Worm (Caenorhabditis elegans): Measurements from ENCODE around the gene acp-4.

Gene acp-4

DNA sequence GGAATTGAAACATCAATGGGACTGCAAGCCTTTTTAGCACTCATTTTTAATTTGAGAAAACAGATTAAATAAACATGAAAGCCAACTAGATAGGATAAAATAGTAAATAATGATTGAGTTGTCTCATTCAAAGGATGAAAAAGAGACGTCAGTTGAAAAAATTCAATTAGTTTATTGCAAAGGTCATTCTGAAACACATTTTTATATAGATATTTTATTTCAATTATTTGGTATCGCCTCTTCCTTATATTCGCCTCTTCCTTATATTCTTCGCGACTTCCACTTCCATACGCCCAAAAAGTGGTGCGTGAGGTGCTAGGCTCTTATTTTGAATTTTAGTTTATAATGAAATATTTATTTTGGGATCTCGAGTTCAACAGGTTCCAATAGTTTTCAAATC, at the start of gene acp-4:
acp-4 (minus strand) TSS at position 101 of the 400 bp plus-strand sequence.
- no peak for TF ChIP-seq ets-7 (tag; optimal IDR thresholded peaks at IDR 0.05)
- TF ChIP-seq ama-1 (optimal IDR thresholded peaks at IDR 0.05), result no peak
- TF ChIP-seq ceh-13 (GFP tag; optimal IDR thresholded peaks at IDR 0.05), result no peak

DNA sequence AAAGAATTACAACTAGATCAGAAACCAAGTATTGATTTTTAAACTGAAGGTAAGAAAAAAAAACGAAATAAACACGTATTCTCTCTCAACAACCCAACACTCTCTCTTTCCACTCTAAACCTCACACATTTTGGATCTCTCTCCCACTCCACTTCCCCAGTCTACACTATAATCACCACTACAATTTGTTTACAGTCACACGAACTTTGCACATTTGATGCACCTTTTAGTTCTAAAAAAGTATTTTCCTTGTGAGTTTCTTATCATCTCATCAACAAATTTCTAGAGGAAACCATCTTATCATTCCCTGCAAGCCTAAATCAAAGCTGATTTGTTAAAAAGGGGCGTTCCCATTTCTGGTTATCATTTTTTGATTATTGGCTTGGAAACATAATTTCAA, 49.6 kb upstream of the acp-4 start:
- TF ChIP-seq flt-1 (GFP tag; IDR thresholded peaks at IDR 0.05) (no peak), hmbx-1 (tag; optimal IDR thresholded peaks at IDR 0.05) (no peak), B0310.2 (tag; optimal IDR thresholded peaks at IDR 0.05) (no peak), tra-4 (tag; optimal IDR thresholded peaks at IDR 0.05) (no peak), ama-1 (optimal IDR thresholded peaks at IDR 0.05) (no peak), pes-1 (GFP tag; IDR thresholded peaks at IDR 0.05) (no peak), aly-1 (tag; optimal IDR thresholded peaks at IDR 0.05) (no peak), scrt-1 (GFP tag; IDR thresholded peaks at IDR 0.05) (no peak), tbx-37 (GFP tag; conservative IDR thresholded peaks at IDR 0.05) (no peak), ceh-13 (GFP tag; optimal IDR thresholded peaks at IDR 0.05) (no peak), F13C5.2 (tag; optimal IDR thresholded peaks at IDR 0.05) (no peak), hmg-4 (GFP tag; optimal IDR thresholded peaks at IDR 0.05) (no peak), hnd-1 (tag; optimal IDR thresholded peaks at IDR 0.05) (no peak), tbx-11 (GFP tag; IDR thresholded peaks at IDR 0.05) (no peak), ets-7 (tag; optimal IDR thresholded peaks at IDR 0.05) (no peak), ceh-36 (tag; optimal IDR thresholded peaks at IDR 0.05) (no peak), sea-1 (GFP tag; conservative IDR thresholded peaks at IDR 0.05) (no peak)

DNA sequence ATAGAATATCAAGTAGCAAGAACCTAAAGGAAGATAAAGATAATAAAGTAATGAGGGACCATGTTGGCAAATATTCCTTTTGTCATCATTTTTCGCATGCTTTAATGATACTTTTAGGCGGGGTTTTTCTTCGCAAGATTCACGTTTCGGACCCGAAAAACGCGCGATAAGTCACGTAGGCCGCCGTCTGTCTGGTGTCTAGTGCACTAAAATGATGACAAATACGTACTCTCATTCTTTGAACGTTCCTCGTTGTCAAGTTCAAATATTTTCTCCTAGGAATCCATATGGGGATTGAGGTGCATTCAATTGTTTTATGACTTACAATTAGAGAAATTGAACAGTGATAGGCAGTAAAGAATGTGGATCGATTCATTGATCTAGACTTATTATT, 48.9 kb upstream of the acp-4 start, which contains the start of gene taap-1:
taap-1 (minus strand) TSS at position 79 of the 394 bp plus-strand sequence.
- TF ChIP-seq sea-1 (GFP tag; conservative IDR thresholded peaks at IDR 0.05), result no peak
- TF ChIP-seq tbx-11 (GFP tag; IDR thresholded peaks at IDR 0.05), result no peak
- TF ChIP-seq scrt-1 (GFP tag; IDR thresholded peaks at IDR 0.05), result no peak
- TF ChIP-seq aly-1 (tag; optimal IDR thresholded peaks at IDR 0.05), result no peak
- no peak for TF ChIP-seq pes-1 (GFP tag; IDR thresholded peaks at IDR 0.05)
- no peak for TF ChIP-seq flt-1 (GFP tag; IDR thresholded peaks at IDR 0.05)
- no peak for TF ChIP-seq B0310.2 (tag; optimal IDR thresholded peaks at IDR 0.05)
- TF ChIP-seq ceh-13 (GFP tag; optimal IDR thresholded peaks at IDR 0.05), result no peak
- TF ChIP-seq ama-1 (optimal IDR thresholded peaks at IDR 0.05), result no peak
- no peak for TF ChIP-seq hnd-1 (tag; optimal IDR thresholded peaks at IDR 0.05)
- TF ChIP-seq hmbx-1 (tag; optimal IDR thresholded peaks at IDR 0.05), result no peak
- TF ChIP-seq ceh-36 (tag; optimal IDR thresholded peaks at IDR 0.05), result no peak
- no peak for TF ChIP-seq F13C5.2 (tag; optimal IDR thresholded peaks at IDR 0.05)
- no peak for TF ChIP-seq tbx-37 (GFP tag; conservative IDR thresholded peaks at IDR 0.05)
- TF ChIP-seq tra-4 (tag; optimal IDR thresholded peaks at IDR 0.05), result no peak
- no peak for TF ChIP-seq hmg-4 (GFP tag; optimal IDR thresholded peaks at IDR 0.05)
- TF ChIP-seq ets-7 (tag; optimal IDR thresholded peaks at IDR 0.05), result no peak

DNA sequence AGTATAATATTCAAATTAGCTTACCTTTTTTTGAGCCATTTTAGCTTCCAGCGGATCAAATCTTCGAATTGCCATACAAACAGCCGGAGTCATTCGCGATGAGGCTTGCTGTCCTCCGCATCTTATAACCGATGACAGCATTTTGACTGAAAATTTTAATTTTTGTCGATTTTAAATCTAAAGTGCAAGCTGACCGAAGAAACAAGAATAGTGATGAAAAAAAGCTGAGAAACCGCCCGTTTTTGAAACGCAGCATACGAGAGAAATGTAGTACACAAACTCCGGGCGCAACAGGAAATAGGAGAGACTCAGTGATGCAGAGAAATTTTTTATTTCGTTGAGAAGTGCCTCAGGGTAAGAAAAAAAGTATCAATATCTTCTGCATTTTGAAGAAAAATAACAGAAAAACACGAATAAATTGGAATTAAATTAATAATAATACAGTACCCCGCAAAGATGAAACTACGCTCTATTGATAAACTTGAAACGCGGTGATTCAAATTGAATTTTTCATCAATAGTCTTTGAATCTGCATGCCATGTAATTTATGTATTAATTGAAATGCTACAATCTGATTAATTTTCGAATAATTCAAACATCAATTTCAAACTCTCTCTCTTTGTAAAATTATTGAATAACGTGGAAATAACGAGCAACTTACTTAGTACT, 48.4 kb upstream of the acp-4 start:
- TF ChIP-seq tra-4 (tag; optimal IDR thresholded peaks at IDR 0.05) (no peak), hnd-1 (tag; optimal IDR thresholded peaks at IDR 0.05) (no peak), ceh-13 (GFP tag; optimal IDR thresholded peaks at IDR 0.05) (no peak), hmbx-1 (tag; optimal IDR thresholded peaks at IDR 0.05) (no peak), aly-1 (tag; optimal IDR thresholded peaks at IDR 0.05) (no peak), tbx-11 (GFP tag; IDR thresholded peaks at IDR 0.05) (no peak)

DNA sequence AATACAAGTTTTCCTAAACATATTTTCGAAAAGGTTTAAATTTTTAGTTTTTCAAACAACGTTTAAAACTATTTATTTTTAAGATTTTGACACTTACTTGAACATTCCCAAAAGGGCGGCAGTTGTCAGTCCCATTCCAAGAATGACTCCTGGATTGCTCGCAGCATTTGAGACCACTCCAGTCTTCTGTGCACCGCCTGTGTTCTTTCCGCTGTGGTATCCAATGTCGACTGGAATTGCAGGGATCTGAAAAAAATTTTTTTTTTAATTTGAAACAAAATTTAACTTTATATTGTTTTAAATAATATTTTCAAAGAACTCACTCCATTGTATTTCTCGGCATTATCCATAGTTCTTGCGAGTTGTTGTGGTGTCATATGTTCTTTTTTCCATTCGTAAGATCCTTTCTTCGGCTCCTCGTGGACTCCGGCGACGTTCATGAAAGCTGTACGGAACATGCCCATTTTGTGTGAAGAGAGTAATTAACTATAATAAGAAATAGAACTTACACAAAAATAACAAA, 46.9 kb upstream of the acp-4 start, which contains the start of gene M05D6.5:
M05D6.5 (minus strand) TSS at position 473 of the 523 bp plus-strand sequence.
- no peak for TF ChIP-seq hnd-1 (tag; optimal IDR thresholded peaks at IDR 0.05)
- TF ChIP-seq tra-4 (tag; optimal IDR thresholded peaks at IDR 0.05), result no peak
- TF ChIP-seq ama-1 (optimal IDR thresholded peaks at IDR 0.05), result no peak
- no peak for TF ChIP-seq ceh-36 (tag; optimal IDR thresholded peaks at IDR 0.05)
- TF ChIP-seq B0310.2 (tag; optimal IDR thresholded peaks at IDR 0.05), result no peak
- no peak for TF ChIP-seq flt-1 (GFP tag; IDR thresholded peaks at IDR 0.05)
- no peak for TF ChIP-seq hmbx-1 (tag; optimal IDR thresholded peaks at IDR 0.05)
- TF ChIP-seq aly-1 (tag; optimal IDR thresholded peaks at IDR 0.05), result no peak
- no peak for TF ChIP-seq ceh-13 (GFP tag; optimal IDR thresholded peaks at IDR 0.05)
- no peak for TF ChIP-seq hmg-4 (GFP tag; optimal IDR thresholded peaks at IDR 0.05)
- no peak for TF ChIP-seq scrt-1 (GFP tag; IDR thresholded peaks at IDR 0.05)
- TF ChIP-seq sea-1 (GFP tag; conservative IDR thresholded peaks at IDR 0.05), result no peak
- TF ChIP-seq tbx-37 (GFP tag; conservative IDR thresholded peaks at IDR 0.05), result no peak
- TF ChIP-seq tbx-11 (GFP tag; IDR thresholded peaks at IDR 0.05), result no peak
- TF ChIP-seq F13C5.2 (tag; optimal IDR thresholded peaks at IDR 0.05), result no peak
- TF ChIP-seq ets-7 (tag; optimal IDR thresholded peaks at IDR 0.05), result no peak

DNA sequence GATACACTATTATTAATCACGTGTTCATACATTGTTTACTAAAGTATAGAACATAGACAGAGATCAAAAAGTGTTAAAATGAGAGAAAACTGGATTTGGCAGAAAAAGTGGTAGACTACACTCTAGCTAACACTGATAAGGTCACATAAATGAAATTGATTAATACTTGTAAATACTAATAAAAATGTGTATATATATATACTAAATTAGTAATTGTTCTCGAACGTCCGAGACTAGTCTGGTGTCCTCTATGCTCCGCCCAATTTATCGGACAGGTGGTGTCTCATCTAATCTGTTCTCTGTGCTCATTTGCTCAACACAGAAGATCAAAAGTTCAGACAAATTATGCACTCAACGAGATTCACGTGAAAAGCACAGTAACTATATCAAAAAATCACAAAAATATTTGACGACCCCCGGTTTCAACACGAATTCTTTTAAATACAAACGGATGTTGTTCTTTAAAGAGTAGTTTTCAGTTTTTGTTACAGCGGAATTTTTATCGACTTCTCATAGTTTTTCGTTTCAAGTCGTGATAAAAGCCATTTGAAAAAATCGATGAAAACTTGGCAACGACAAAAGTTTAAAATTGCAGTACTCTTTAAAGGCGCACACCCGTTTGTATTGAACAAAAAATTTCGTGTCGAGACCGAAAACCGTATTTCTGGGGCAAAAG, 46.3 kb upstream of the acp-4 start:
- TF ChIP-seq B0310.2 (tag; optimal IDR thresholded peaks at IDR 0.05), result no peak
- TF ChIP-seq hmg-4 (GFP tag; optimal IDR thresholded peaks at IDR 0.05), result no peak
- no peak for TF ChIP-seq hmbx-1 (tag; optimal IDR thresholded peaks at IDR 0.05)
- TF ChIP-seq ceh-13 (GFP tag; optimal IDR thresholded peaks at IDR 0.05), result no peak
- no peak for TF ChIP-seq scrt-1 (GFP tag; IDR thresholded peaks at IDR 0.05)
- TF ChIP-seq tbx-11 (GFP tag; IDR thresholded peaks at IDR 0.05), result no peak
- no peak for TF ChIP-seq F13C5.2 (tag; optimal IDR thresholded peaks at IDR 0.05)
- TF ChIP-seq aly-1 (tag; optimal IDR thresholded peaks at IDR 0.05), result no peak
- no peak for TF ChIP-seq ets-7 (tag; optimal IDR thresholded peaks at IDR 0.05)
- TF ChIP-seq ceh-36 (tag; optimal IDR thresholded peaks at IDR 0.05), result no peak
- no peak for TF ChIP-seq hnd-1 (tag; optimal IDR thresholded peaks at IDR 0.05)
- TF ChIP-seq flt-1 (GFP tag; IDR thresholded peaks at IDR 0.05), result no peak
- no peak for TF ChIP-seq ama-1 (optimal IDR thresholded peaks at IDR 0.05)

DNA sequence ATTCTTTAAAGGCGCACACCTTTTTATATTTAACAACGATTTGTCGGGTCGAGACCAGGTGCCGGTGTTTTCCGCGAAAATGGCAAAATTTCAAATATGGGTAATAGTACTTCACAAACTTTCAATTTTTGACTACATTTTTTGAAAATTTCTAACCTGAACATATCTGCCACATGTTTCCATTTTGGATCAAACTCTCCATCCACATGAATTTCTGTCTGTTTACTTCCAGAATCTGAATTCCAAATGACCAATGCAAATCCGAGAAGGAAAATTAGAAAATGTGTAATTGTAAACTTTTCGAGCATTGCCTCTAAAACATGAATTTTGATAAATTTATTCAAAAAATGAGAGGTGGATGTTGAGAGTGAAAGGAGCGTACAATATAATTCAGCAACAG, 45.3 kb upstream of the acp-4 start, which contains the start of gene lact-4:
lact-4 (minus strand) TSS at position 313 of the 400 bp plus-strand sequence.
- TF ChIP-seq pes-1 (GFP tag; IDR thresholded peaks at IDR 0.05) (no peak), hnd-1 (tag; optimal IDR thresholded peaks at IDR 0.05) (no peak), scrt-1 (GFP tag; IDR thresholded peaks at IDR 0.05) (no peak), hmbx-1 (tag; optimal IDR thresholded peaks at IDR 0.05) (no peak), hmg-4 (GFP tag; optimal IDR thresholded peaks at IDR 0.05) (no peak), tbx-37 (GFP tag; conservative IDR thresholded peaks at IDR 0.05) (no peak), ceh-36 (tag; optimal IDR thresholded peaks at IDR 0.05) (no peak), flt-1 (GFP tag; IDR thresholded peaks at IDR 0.05) (no peak)

Data from whole organism, early embryonic.